Worm (Caenorhabditis elegans) whole organism, L1 larva: ENCODE data around the gene F56C9.6.
"Not testable (repeated sequence)": the region's sequence is repeated elsewhere in the genome, so short reads cannot be mapped to it uniquely, and the experiment has no call there.

Source experiments
- ama-1 ChIP-seq: fragments of 150-350 bp; optimal IDR thresholded peaks from 2 replicates; lab custom pipeline; 2014
- ces-1 ChIP-seq: fragments of 150-350 bp; optimal IDR thresholded peaks from 2 replicates; lab custom pipeline; 2014; ENCODE audit warnings: missing biosample characterization, missing genetic modification reagents, missing genetic modification characterization
- elt-2 ChIP-seq: sonication (generic microtip); optimal IDR thresholded peaks from 2 replicates; lab custom pipeline; 2016; ENCODE audit warnings: missing genetic modification characterization, mild to moderate bottlenecking, inconsistent platforms, missing compliant biosample characterization, missing genetic modification reagents
- elt-3 ChIP-seq, 6 experiments: fragments of 150-350 bp in 1 of 6; sonication (generic microtip); optimal IDR thresholded peaks; 2 replicates each; lab custom pipeline; 2017 to 2018; ENCODE audit warnings: missing biosample characterization in 6 of 6, missing genetic modification characterization in 6 of 6, inconsistent platforms in 1 of 6
- skn-1 ChIP-seq: fragments of 150-350 bp; optimal IDR thresholded peaks from 2 replicates; lab custom pipeline; 2014; ENCODE audit warnings: missing biosample characterization, missing genetic modification characterization
- zag-1 ChIP-seq: fragments of 150-350 bp; optimal IDR thresholded peaks from 2 replicates; lab custom pipeline; 2014; ENCODE audit warnings: missing biosample characterization, missing genetic modification characterization

- TF ChIP-seq elt-3 (tag; optimal IDR thresholded peaks at IDR 0.05; lab: Kevin White, UChicago); zag-1; ces-1 (GFP tag; lab: Kevin White, UChicago); ama-1 (lab: Kevin White, UChicago); elt-2 (tag; lab: Kevin White, UChicago): not testable (repeated sequence)
- TF ChIP-seq skn-1 (tag; lab: Kevin White, UChicago) = peak; percentile 40
These were observed 23.4 kb upstream of the F56C9.6 start for ce11 chrIII:7333906-7334531.
